Worm (Caenorhabditis elegans) whole organism, L3 larva: ENCODE data around the gene nas-24.

Experiments
- R02D3.7 ChIP-seq: fragments of 150-350 bp; optimal IDR thresholded peaks from 2 replicates; lab custom pipeline; 2014; ENCODE audit warnings: missing biosample characterization, missing genetic modification characterization
- ZK546.5 ChIP-seq: sonication (generic microtip); optimal IDR thresholded peaks from 2 replicates; lab custom pipeline; 2017; ENCODE audit warnings: missing biosample characterization, missing genetic modification characterization
- ceh-28 ChIP-seq: fragments of 150-350 bp; optimal IDR thresholded peaks from 2 replicates; lab custom pipeline; 2014; ENCODE audit warnings: missing biosample characterization, missing genetic modification reagents, missing genetic modification characterization
- ceh-9 ChIP-seq: sonication (generic microtip); optimal IDR thresholded peaks from 2 replicates; lab custom pipeline; 2018; ENCODE audit warnings: missing biosample characterization, missing genetic modification characterization
- daf-12 ChIP-seq: fragments of 150-350 bp; optimal IDR thresholded peaks from 2 replicates; lab custom pipeline; 2014; ENCODE audit warnings: missing biosample characterization, missing genetic modification reagents, missing genetic modification characterization
- egl-5 ChIP-seq: fragments of 150-350 bp; optimal IDR thresholded peaks from 2 replicates; lab custom pipeline; 2017; ENCODE audit warnings: missing biosample characterization, missing genetic modification reagents, missing genetic modification characterization, inconsistent platforms
- elt-2 ChIP-seq: sonication (generic microtip); optimal IDR thresholded peaks from 2 replicates; lab custom pipeline; 2016; ENCODE audit warnings: missing genetic modification reagents, mild to moderate bottlenecking, missing genetic modification characterization, missing compliant biosample characterization
- elt-3 ChIP-seq, 3 experiments: fragments of 150-350 bp in 1 of 3; sonication (generic microtip) in 2 of 3; optimal IDR thresholded peaks; 2 replicates in 2 of 3; 4 replicates in 1 of 3; lab custom pipeline; 2014 to 2017; ENCODE audit warnings: missing biosample characterization in 3 of 3, missing genetic modification characterization in 3 of 3
- fkh-10 ChIP-seq: sonication (generic microtip); optimal IDR thresholded peaks from 2 replicates; lab custom pipeline; 2017; ENCODE audit warnings: missing biosample characterization, missing genetic modification reagents, missing genetic modification characterization
- fkh-2 ChIP-seq: fragments of 150-350 bp; optimal IDR thresholded peaks from 2 replicates; lab custom pipeline; 2014; ENCODE audit warnings: missing biosample characterization, missing genetic modification reagents, missing genetic modification characterization
- fos-1 ChIP-seq: fragments of 150-350 bp; optimal IDR thresholded peaks from 2 replicates; lab custom pipeline; 2014; ENCODE audit warnings: missing biosample characterization, missing genetic modification characterization
- hmg-11 ChIP-seq: sonication (generic microtip); optimal IDR thresholded peaks from 2 replicates; lab custom pipeline; 2016; ENCODE audit warnings: missing genetic modification characterization, missing compliant biosample characterization
- jun-1 ChIP-seq: fragments of 150-350 bp; optimal IDR thresholded peaks from 2 replicates; lab custom pipeline; 2014; ENCODE audit warnings: missing biosample characterization, missing genetic modification reagents, missing genetic modification characterization
- lin-15B ChIP-seq: fragments of 150-350 bp; optimal IDR thresholded peaks from 2 replicates; lab custom pipeline; 2014; ENCODE audit warnings: missing biosample characterization, missing genetic modification characterization
- lin-39 ChIP-seq: fragments of 150-350 bp; optimal IDR thresholded peaks from 2 replicates; lab custom pipeline; 2018; ENCODE audit warnings: missing biosample characterization, missing genetic modification reagents, missing genetic modification characterization
- lsy-12 ChIP-seq: sonication (generic microtip); optimal IDR thresholded peaks from 2 replicates; lab custom pipeline; 2016; ENCODE audit warnings: mild to moderate bottlenecking, missing genetic modification characterization, missing compliant biosample characterization
- nfya-1 ChIP-seq: sonication (generic microtip); optimal IDR thresholded peaks from 2 replicates; lab custom pipeline; 2017; ENCODE audit warnings: missing genetic modification characterization, mild to moderate bottlenecking, missing compliant biosample characterization, antibody characterized with exemption, moderate library complexity; ENCODE audit not compliant: insufficient read depth
- nhr-12 ChIP-seq: fragments of 150-350 bp; optimal IDR thresholded peaks from 2 replicates; lab custom pipeline; 2014; ENCODE audit warnings: missing biosample characterization, missing genetic modification characterization
- nhr-23 ChIP-seq: fragments of 150-350 bp; optimal IDR thresholded peaks from 2 replicates; lab custom pipeline; 2014; ENCODE audit warnings: missing biosample characterization, missing genetic modification reagents, missing genetic modification characterization
- nhr-25 ChIP-seq: sonication (generic microtip); optimal IDR thresholded peaks from 2 replicates; lab custom pipeline; 2017; ENCODE audit warnings: missing biosample characterization, missing genetic modification characterization
- nhr-28 ChIP-seq: fragments of 150-350 bp; optimal IDR thresholded peaks from 2 replicates; lab custom pipeline; 2014; ENCODE audit warnings: missing biosample characterization, missing genetic modification characterization
- nhr-43 ChIP-seq: sonication (generic microtip); optimal IDR thresholded peaks from 2 replicates; lab custom pipeline; 2016; ENCODE audit warnings: mild to moderate bottlenecking, missing genetic modification characterization, missing compliant biosample characterization; ENCODE audit not compliant: poor library complexity, severe bottlenecking
- nhr-67 ChIP-seq: fragments of 150-350 bp; optimal IDR thresholded peaks from 2 replicates; lab custom pipeline; 2014; ENCODE audit warnings: missing biosample characterization, missing genetic modification characterization
- nhr-76 ChIP-seq: fragments of 150-350 bp; sonication (generic microtip); optimal IDR thresholded peaks from 5 replicates; lab custom pipeline; 2014; ENCODE audit warnings: missing biosample characterization, missing genetic modification characterization
- pha-4 ChIP-seq: fragments of 150-350 bp; optimal IDR thresholded peaks from 2 replicates; lab custom pipeline; 2014; ENCODE audit warnings: missing biosample characterization, missing genetic modification reagents, missing genetic modification characterization
- pqm-1 ChIP-seq: fragments of 150-350 bp; optimal IDR thresholded peaks from 2 replicates; lab custom pipeline; 2017; ENCODE audit warnings: missing biosample characterization, missing genetic modification characterization, inconsistent platforms
- sea-2 ChIP-seq: fragments of 150-350 bp; sonication (generic microtip); optimal IDR thresholded peaks from 4 replicates; lab custom pipeline; 2014; ENCODE audit warnings: missing biosample characterization, missing genetic modification reagents, missing genetic modification characterization
- skn-1 ChIP-seq: fragments of 150-350 bp; optimal IDR thresholded peaks from 2 replicates; lab custom pipeline; 2014; ENCODE audit warnings: missing biosample characterization, missing genetic modification characterization
- snpc-4 ChIP-seq: fragments of 150-350 bp; optimal IDR thresholded peaks from 2 replicates; lab custom pipeline; 2014; ENCODE audit warnings: missing biosample characterization, missing genetic modification characterization
- tbx-2 ChIP-seq: sonication (generic microtip); optimal IDR thresholded peaks from 2 replicates; lab custom pipeline; 2016; ENCODE audit warnings: mild to moderate bottlenecking, missing genetic modification characterization, missing compliant biosample characterization
- zag-1 ChIP-seq: fragments of 150-350 bp; optimal IDR thresholded peaks from 2 replicates; lab custom pipeline; 2014; ENCODE audit warnings: missing biosample characterization, missing genetic modification characterization
- ztf-11 ChIP-seq: fragments of 150-350 bp; optimal IDR thresholded peaks from 2 replicates; lab custom pipeline; 2014; ENCODE audit warnings: missing biosample characterization, missing genetic modification characterization
- ztf-4 ChIP-seq: fragments of 150-350 bp; optimal IDR thresholded peaks from 2 replicates; lab custom pipeline; 2014; ENCODE audit warnings: missing biosample characterization, missing genetic modification characterization

Gene nas-24

DNA sequence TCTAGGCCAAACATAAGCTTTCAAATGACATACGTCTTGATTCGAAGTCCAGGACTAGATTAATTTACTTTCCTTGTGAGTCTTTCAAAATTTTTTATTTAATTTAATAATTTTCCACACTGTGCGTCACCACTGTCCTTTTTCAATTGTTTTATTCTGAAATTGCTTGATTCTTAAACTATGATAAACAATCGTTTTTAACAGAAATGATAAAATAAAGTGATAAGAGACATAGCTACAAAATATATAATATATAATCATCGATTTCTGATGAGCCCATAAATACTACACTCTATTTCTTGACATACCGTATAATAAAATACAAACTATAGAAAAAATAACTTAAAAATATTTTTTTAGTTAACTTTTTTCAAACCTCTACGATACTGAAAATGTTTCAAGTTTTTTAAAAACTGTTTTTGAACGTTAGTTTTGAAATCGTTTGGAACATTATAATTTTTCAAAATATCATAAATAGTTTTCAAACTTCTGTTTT, at the start of gene nas-24:
nas-24 (plus strand) TSS at position 446 of the 496 bp plus-strand sequence.
- TF ChIP-seq pqm-1 (tag; lab: Kevin White, UChicago), result peak; percentile 85
- TF ChIP-seq fkh-10 (GFP tag; lab: Kevin White, UChicago), result no peak
- peak; percentile 51 for TF ChIP-seq elt-2
- TF ChIP-seq, all 47 proteins: peak for 2

DNA sequence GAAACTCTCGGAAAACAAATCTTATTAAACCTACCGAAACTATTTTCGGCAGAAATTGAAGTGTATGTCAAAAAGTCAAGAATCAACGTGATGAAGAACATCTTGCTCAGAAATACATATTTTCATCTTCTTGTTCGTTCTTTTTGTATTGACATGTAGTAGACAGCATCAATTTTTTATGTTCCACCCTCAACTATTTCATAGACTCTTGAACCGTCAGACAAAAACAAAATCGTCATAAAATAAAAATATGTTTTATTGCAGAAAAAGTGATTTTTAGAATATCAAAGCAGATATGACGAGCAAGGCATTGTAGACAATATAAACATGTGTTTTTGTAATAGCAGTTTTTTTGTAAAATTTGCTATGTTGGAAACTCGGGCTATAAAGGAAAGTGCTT, 44.4 kb upstream of the nas-24 start, which contains the start of gene F35E12.2:
F35E12.2 (minus strand) TSS at position 101 of the 400 bp plus-strand sequence.
- TF ChIP-seq jun-1 (tag; lab: Kevin White, UChicago) (no peak), nhr-28 (tag; lab: Kevin White, UChicago) (no peak), daf-12 (tag; lab: Kevin White, UChicago) (no peak), nhr-76 (tag; lab: Kevin White, UChicago) (no peak), fkh-10 (GFP tag; lab: Kevin White, UChicago) (no peak), nhr-25 (no peak), fos-1 (tag; lab: Kevin White, UChicago) (no peak), R02D3.7 (tag; lab: Kevin White, UChicago) (no peak), ZK546.5 (tag; lab: Kevin White, UChicago) (no peak), lin-15B (tag; lab: Kevin White, UChicago) (no peak)

DNA sequence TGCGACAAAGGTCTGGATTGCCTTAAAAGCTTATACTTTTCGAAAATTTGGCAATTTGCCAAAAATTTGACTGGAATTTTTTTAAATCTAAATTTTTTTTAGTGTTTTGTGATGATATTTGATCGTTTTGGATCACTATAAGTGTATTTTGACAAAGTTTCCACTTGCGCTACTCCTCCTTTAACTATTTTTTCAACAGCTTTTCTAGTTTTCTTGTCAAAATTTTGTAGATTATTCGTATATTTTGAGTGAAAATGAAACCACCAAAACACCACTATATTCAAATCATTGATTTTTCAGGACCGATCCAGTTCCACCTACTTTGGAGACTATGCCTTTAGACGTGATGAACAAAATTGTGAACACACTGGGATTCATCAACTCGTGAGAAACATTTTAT, 43.6 kb upstream of the nas-24 start, which contains the start of gene fbxa-181:
fbxa-181 (plus strand) TSS at position 301 of the 400 bp plus-strand sequence.
- TF ChIP-seq hmg-11, result no peak
- no peak for TF ChIP-seq fkh-10 (GFP tag; lab: Kevin White, UChicago)
- no peak for TF ChIP-seq nhr-23 (tag; lab: Kevin White, UChicago)
- no peak for TF ChIP-seq ZK546.5 (tag; lab: Kevin White, UChicago)
- TF ChIP-seq ztf-11 (tag; lab: Kevin White, UChicago), result no peak
- TF ChIP-seq R02D3.7 (tag; lab: Kevin White, UChicago), result no peak
- no peak for TF ChIP-seq ceh-28 (tag; lab: Kevin White, UChicago)
- no peak for TF ChIP-seq jun-1 (tag; lab: Kevin White, UChicago)
- TF ChIP-seq nhr-28 (tag; lab: Kevin White, UChicago), result no peak
- TF ChIP-seq lin-39, result no peak
- no peak for TF ChIP-seq lsy-12
- TF ChIP-seq pha-4 (tag; lab: Kevin White, UChicago), result no peak
- no peak for TF ChIP-seq nhr-43 (tag; lab: Kevin White, UChicago)
- no peak for TF ChIP-seq nfya-1

DNA sequence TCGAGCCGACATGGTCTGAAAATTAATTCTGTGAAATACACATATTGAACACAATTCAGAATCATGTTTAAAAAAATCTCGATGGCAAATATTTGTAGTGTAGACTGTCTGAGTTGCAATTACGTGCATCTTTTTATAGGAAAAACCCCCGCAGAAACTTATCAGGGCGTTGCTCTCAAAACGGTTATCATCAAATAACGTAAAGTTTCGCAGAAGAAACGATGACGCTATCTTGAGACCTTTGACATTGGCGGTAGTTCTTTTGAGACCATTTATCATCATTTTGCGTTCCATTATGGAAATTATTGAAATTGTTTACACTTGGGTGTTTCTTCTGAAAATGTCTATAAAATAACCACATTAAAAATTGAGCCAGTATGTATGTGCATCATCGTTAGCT, 38.4 kb upstream of the nas-24 start, which contains the start of gene dct-17:
dct-17 (minus strand) TSS at position 23 of the 400 bp plus-strand sequence.
- no peak for TF ChIP-seq fkh-2 (tag; lab: Kevin White, UChicago)
- no peak for TF ChIP-seq ztf-4
- no peak for TF ChIP-seq tbx-2 (tag; lab: Kevin White, UChicago)
- peak; percentile 58 for TF ChIP-seq elt-2
- TF ChIP-seq jun-1 (tag; lab: Kevin White, UChicago), result no peak
- TF ChIP-seq pqm-1 (tag; lab: Kevin White, UChicago), result peak; percentile 35

DNA sequence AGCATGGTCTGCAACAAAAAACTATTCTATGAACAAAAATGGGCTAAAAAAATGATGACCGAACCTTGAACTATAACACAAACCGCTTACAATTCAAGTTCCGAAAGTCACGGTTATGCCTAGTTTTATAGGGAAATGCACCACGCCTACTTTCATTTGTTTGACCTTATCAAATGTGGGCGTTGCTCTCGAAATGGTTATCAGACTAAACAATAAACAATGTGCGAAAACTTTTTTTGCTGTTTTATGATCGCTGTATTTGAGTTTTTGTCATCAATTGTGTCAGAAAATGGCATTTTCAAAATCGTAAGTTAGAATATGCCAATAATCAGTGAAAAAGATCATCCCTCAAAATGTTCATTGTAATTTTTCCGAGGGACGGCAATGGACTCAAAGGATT, 33.0 kb upstream of the nas-24 start, which contains the start of gene F35E12.6:
F35E12.6 (minus strand) TSS at position 101 of the 400 bp plus-strand sequence.
- peak; percentile 36 for TF ChIP-seq elt-2
- TF ChIP-seq ceh-28 (tag; lab: Kevin White, UChicago), result no peak
- no peak for TF ChIP-seq lin-15B (tag; lab: Kevin White, UChicago)
- TF ChIP-seq, all 47 proteins: peak for 1

DNA sequence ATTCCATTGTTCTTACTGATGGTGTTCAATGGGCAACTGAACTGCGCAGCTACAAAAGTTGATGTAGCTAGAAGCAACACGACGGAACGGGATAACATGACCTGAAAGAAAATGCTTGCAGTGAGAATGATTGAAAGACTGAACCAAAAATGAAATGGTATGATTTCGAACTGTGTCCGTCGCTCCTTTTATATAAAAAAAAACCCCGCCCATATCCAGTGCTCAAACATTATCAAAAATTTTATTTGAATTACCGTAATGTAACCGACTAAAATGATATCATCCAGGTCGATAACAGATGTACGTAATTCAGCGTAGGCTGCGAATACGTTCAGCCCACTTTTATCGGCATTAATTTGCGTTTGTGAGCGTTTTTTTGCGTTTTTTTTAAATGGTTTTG, 30.8 kb upstream of the nas-24 start, which contains the start of gene irg-5:
irg-5 (minus strand) TSS at position 101 of the 400 bp plus-strand sequence.
- TF ChIP-seq elt-3 (tag; optimal IDR thresholded peaks at IDR 0.05; lab: Kevin White, UChicago) (no peak), egl-5 (no peak), nhr-28 (tag; lab: Kevin White, UChicago) (no peak), fkh-10 (GFP tag; lab: Kevin White, UChicago) (no peak), ceh-28 (tag; lab: Kevin White, UChicago) (no peak), nhr-12 (tag; lab: Kevin White, UChicago) (no peak), skn-1 (no peak), fkh-2 (tag; lab: Kevin White, UChicago) (no peak), nhr-67 (tag; lab: Kevin White, UChicago) (no peak), ZK546.5 (tag; lab: Kevin White, UChicago) (no peak), ztf-11 (tag; lab: Kevin White, UChicago) (no peak), nfya-1 (no peak), nhr-25 (no peak), snpc-4 (tag; lab: Kevin White, UChicago) (no peak), pqm-1 (tag; lab: Kevin White, UChicago) (no peak), sea-2 (GFP tag; lab: Kevin White, UChicago) (no peak), ceh-9 (tag; lab: Kevin White, UChicago) (no peak), zag-1 (no peak), elt-2 (no peak), lin-39 (no peak)
